Fruit fly (Drosophila melanogaster) whole organism: ENCODE data around the gene CG32713.

Experiments
- CG8478 ChIP-seq: fragments of >200 bp; optimal IDR thresholded peaks from 2 replicates; lab custom pipeline; 2018; ENCODE audit warnings: inconsistent platforms
- pan ChIP-seq: fragments of >200 bp; optimal IDR thresholded peaks from 2 replicates; lab custom pipeline; 2017
- usp ChIP-seq: fragments of >200 bp; optimal IDR thresholded peaks from 2 replicates; lab custom pipeline; 2017; ENCODE audit warnings: missing biosample characterization, missing genetic modification characterization, mixed read lengths

DNA sequence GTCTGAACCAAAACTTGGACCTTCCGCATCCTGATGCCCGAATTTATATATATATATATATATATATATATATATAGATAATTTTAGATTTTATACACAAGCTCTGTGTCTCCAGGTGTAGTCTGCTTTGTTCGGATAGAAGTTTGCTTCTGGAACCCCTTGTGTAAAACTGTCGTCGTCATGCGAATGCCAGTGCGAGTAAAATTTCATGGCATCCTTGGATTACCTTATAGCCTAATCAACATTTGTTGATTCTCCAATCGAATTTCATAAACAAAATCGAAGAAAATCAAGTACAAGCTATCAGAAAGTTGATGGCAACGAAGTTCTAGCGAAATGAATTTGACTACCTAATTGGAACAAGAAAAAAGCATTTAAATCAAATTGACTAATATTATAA, at the start of gene CG32713:
- TF ChIP-seq pan (lab: Kevin White, UChicago) (no peak), CG8478 (lab: Kevin White, UChicago) (no peak), usp (no peak)
